Worm (Caenorhabditis elegans) whole organism, L2 larva: ENCODE measurements around the gene K10G9.2.

Experiments
- C34F6.9 ChIP-seq: fragments of 150-350 bp; optimal IDR thresholded peaks from 2 replicates; lab custom pipeline; 2014; ENCODE audit warnings: missing biosample characterization, missing genetic modification characterization
- F13H6.1 ChIP-seq: sonication (generic microtip); optimal IDR thresholded peaks from 2 replicates; lab custom pipeline; 2016; ENCODE audit warnings: missing genetic modification characterization, missing compliant biosample characterization
- R02D3.7 ChIP-seq: fragments of 150-350 bp; optimal IDR thresholded peaks from 2 replicates; lab custom pipeline; 2014; ENCODE audit warnings: missing biosample characterization, missing genetic modification characterization
- Y55F3AM.14 ChIP-seq: fragments of 200-800 bp; sonication (Bioruptor generic); optimal IDR thresholded peaks from 2 replicates; lab custom pipeline; 2018; ENCODE audit warnings: mild to moderate bottlenecking, missing genetic modification characterization, missing compliant biosample characterization
- ZK546.5 ChIP-seq: sonication (generic microtip); optimal IDR thresholded peaks from 2 replicates; lab custom pipeline; 2017; ENCODE audit warnings: missing biosample characterization, missing genetic modification characterization
- alr-1 ChIP-seq: fragments of 150-350 bp; optimal IDR thresholded peaks from 2 replicates; lab custom pipeline; 2014; ENCODE audit warnings: missing biosample characterization, missing genetic modification characterization
- aly-2 ChIP-seq: fragments of 150-350 bp; optimal IDR thresholded peaks from 2 replicates; lab custom pipeline; 2014; ENCODE audit warnings: missing biosample characterization, missing genetic modification characterization
- ama-1 ChIP-seq: fragments of 150-350 bp; optimal IDR thresholded peaks from 2 replicates; lab custom pipeline; 2018; ENCODE audit warnings: inconsistent platforms
- blmp-1 ChIP-seq: sonication (generic microtip); optimal IDR thresholded peaks from 2 replicates; lab custom pipeline; 2017; ENCODE audit warnings: missing genetic modification characterization, mild to moderate bottlenecking, missing compliant biosample characterization, antibody characterized with exemption, moderate library complexity; ENCODE audit not compliant: insufficient read depth
- ceh-16 ChIP-seq: fragments of 150-350 bp; optimal IDR thresholded peaks from 2 replicates; lab custom pipeline; 2014; ENCODE audit warnings: missing biosample characterization, missing genetic modification characterization
- ceh-82 ChIP-seq: fragments of 150-350 bp; optimal IDR thresholded peaks from 2 replicates; lab custom pipeline; 2014; ENCODE audit warnings: missing biosample characterization, missing genetic modification characterization
- crh-2 ChIP-seq: sonication (generic microtip); optimal IDR thresholded peaks from 2 replicates; lab custom pipeline; 2017; ENCODE audit warnings: missing biosample characterization, missing genetic modification characterization
- dmd-4 ChIP-seq: sonication (generic microtip); optimal IDR thresholded peaks from 2 replicates; lab custom pipeline; 2017; ENCODE audit warnings: missing biosample characterization, missing genetic modification characterization
- egl-27 ChIP-seq: sonication (generic microtip); optimal IDR thresholded peaks from 3 replicates; lab custom pipeline; 2017; ENCODE audit warnings: missing biosample characterization, missing genetic modification reagents, missing genetic modification characterization
- elt-1 ChIP-seq: fragments of 150-350 bp; optimal IDR thresholded peaks from 2 replicates; lab custom pipeline; 2014; ENCODE audit warnings: missing biosample characterization, missing genetic modification characterization
- elt-3 ChIP-seq: sonication (generic microtip); optimal IDR thresholded peaks from 2 replicates; lab custom pipeline; 2017; ENCODE audit warnings: missing biosample characterization, missing genetic modification characterization
- fos-1 ChIP-seq: fragments of 150-350 bp; optimal IDR thresholded peaks from 2 replicates; lab custom pipeline; 2014; ENCODE audit warnings: missing biosample characterization, missing genetic modification characterization
- gmeb-1 ChIP-seq: fragments of 150-350 bp; optimal IDR thresholded peaks from 2 replicates; lab custom pipeline; 2014; ENCODE audit warnings: missing biosample characterization, missing genetic modification characterization
- lin-11 ChIP-seq: fragments of 150-350 bp; sonication (generic microtip); optimal IDR thresholded peaks from 2 replicates; lab custom pipeline; 2014; ENCODE audit warnings: missing biosample characterization, missing genetic modification characterization, inconsistent platforms, mixed read lengths
- lin-13 ChIP-seq: fragments of 150-350 bp; optimal IDR thresholded peaks from 2 replicates; lab custom pipeline; 2014; ENCODE audit warnings: missing biosample characterization, missing genetic modification reagents, missing genetic modification characterization
- lin-39 ChIP-seq: fragments of 150-350 bp; optimal IDR thresholded peaks from 2 replicates; lab custom pipeline; 2014; ENCODE audit warnings: missing biosample characterization, missing genetic modification reagents, missing genetic modification characterization
- lsy-2 ChIP-seq, 2 experiments: fragments of 150-350 bp in 1 of 2; sonication (generic microtip) in 1 of 2; optimal IDR thresholded peaks; 2 replicates each; lab custom pipeline; 2014 to 2017; ENCODE audit warnings: missing biosample characterization in 2 of 2, missing genetic modification characterization in 2 of 2
- mab-5 ChIP-seq: fragments of 150-350 bp; optimal IDR thresholded peaks from 2 replicates; lab custom pipeline; 2014; ENCODE audit warnings: missing biosample characterization, missing genetic modification characterization
- mbf-1 ChIP-seq: sonication (generic microtip); optimal IDR thresholded peaks from 2 replicates; lab custom pipeline; 2017; ENCODE audit warnings: missing biosample characterization, missing genetic modification characterization
- mdl-1 ChIP-seq, 2 experiments: fragments of 150-350 bp in 1 of 2; sonication (generic microtip) in 1 of 2; optimal IDR thresholded peaks; 2 replicates each; lab custom pipeline; 2017; ENCODE audit warnings: missing biosample characterization in 2 of 2, missing genetic modification characterization in 2 of 2
- nhr-10 ChIP-seq: sonication (generic microtip); optimal IDR thresholded peaks from 2 replicates; lab custom pipeline; 2017; ENCODE audit warnings: missing biosample characterization, missing genetic modification characterization
- nhr-11 ChIP-seq: fragments of 150-350 bp; optimal IDR thresholded peaks from 2 replicates; lab custom pipeline; 2014; ENCODE audit warnings: missing biosample characterization, missing genetic modification characterization
- nhr-12 ChIP-seq: fragments of 150-350 bp; optimal IDR thresholded peaks from 2 replicates; lab custom pipeline; 2014; ENCODE audit warnings: missing biosample characterization, missing genetic modification characterization
- nhr-129 ChIP-seq: fragments of 150-350 bp; optimal IDR thresholded peaks from 2 replicates; lab custom pipeline; 2014; ENCODE audit warnings: missing biosample characterization, missing genetic modification characterization
- nhr-21 ChIP-seq: fragments of 150-350 bp; optimal IDR thresholded peaks from 2 replicates; lab custom pipeline; 2014; ENCODE audit warnings: missing biosample characterization, missing genetic modification characterization
- nhr-23 ChIP-seq: fragments of 150-350 bp; optimal IDR thresholded peaks from 2 replicates; lab custom pipeline; 2014; ENCODE audit warnings: missing biosample characterization, missing genetic modification reagents, missing genetic modification characterization
- nhr-237 ChIP-seq: fragments of 150-350 bp; optimal IDR thresholded peaks from 2 replicates; lab custom pipeline; 2014; ENCODE audit warnings: missing biosample characterization, missing genetic modification characterization
- nhr-25 ChIP-seq: fragments of 150-350 bp; sonication (generic microtip); optimal IDR thresholded peaks from 3 replicates; lab custom pipeline; 2014; ENCODE audit warnings: missing biosample characterization, missing genetic modification characterization
- nhr-6 ChIP-seq: fragments of 150-350 bp; optimal IDR thresholded peaks from 2 replicates; lab custom pipeline; 2014; ENCODE audit warnings: missing biosample characterization, missing genetic modification characterization
- nhr-77 ChIP-seq: fragments of 150-350 bp; optimal IDR thresholded peaks from 2 replicates; lab custom pipeline; 2014; ENCODE audit warnings: missing biosample characterization, missing genetic modification characterization
- peb-1 ChIP-seq: fragments of 150-350 bp; optimal IDR thresholded peaks from 2 replicates; lab custom pipeline; 2014; ENCODE audit warnings: missing biosample characterization, missing genetic modification characterization
- sem-4 ChIP-seq: fragments of 150-350 bp; optimal IDR thresholded peaks from 2 replicates; lab custom pipeline; 2014; ENCODE audit warnings: missing biosample characterization, missing genetic modification reagents, missing genetic modification characterization
- skn-1 ChIP-seq: sonication (generic microtip); optimal IDR thresholded peaks from 2 replicates; lab custom pipeline; 2017; ENCODE audit warnings: missing biosample characterization, missing genetic modification characterization
- sma-3 ChIP-seq: sonication (generic microtip); optimal IDR thresholded peaks from 2 replicates; lab custom pipeline; 2016; ENCODE audit warnings: missing genetic modification reagents, missing genetic modification characterization, missing compliant biosample characterization
- sma-9 ChIP-seq, 2 experiments: fragments of 150-350 bp in 1 of 2; sonication (generic microtip) in 1 of 2; optimal IDR thresholded peaks; 2 replicates each; lab custom pipeline; 2014 to 2016; ENCODE audit warnings: missing genetic modification characterization in 2 of 2, mild to moderate bottlenecking in 1 of 2, missing biosample characterization in 1 of 2, missing compliant biosample characterization in 1 of 2, missing genetic modification reagents in 1 of 2, moderate library complexity in 1 of 2
- snpc-4 ChIP-seq: fragments of 150-350 bp; optimal IDR thresholded peaks from 2 replicates; lab custom pipeline; 2014; ENCODE audit warnings: missing biosample characterization, missing genetic modification characterization
- unc-39 ChIP-seq: fragments of 150-350 bp; optimal IDR thresholded peaks from 2 replicates; lab custom pipeline; 2014; ENCODE audit warnings: missing biosample characterization, missing genetic modification characterization
- unc-55 ChIP-seq: fragments of 150-350 bp; sonication (generic microtip); optimal IDR thresholded peaks from 3 replicates; lab custom pipeline; 2014; ENCODE audit warnings: missing biosample characterization, missing genetic modification reagents, missing genetic modification characterization
- unc-62 ChIP-seq: fragments of 150-350 bp; optimal IDR thresholded peaks from 2 replicates; lab custom pipeline; 2014; ENCODE audit warnings: missing biosample characterization, missing genetic modification reagents, missing genetic modification characterization
- zag-1 ChIP-seq: fragments of 150-350 bp; optimal IDR thresholded peaks from 2 replicates; lab custom pipeline; 2014; ENCODE audit warnings: missing biosample characterization, missing genetic modification characterization
- ztf-1 ChIP-seq: fragments of 200-800 bp; sonication (Bioruptor generic); conservative IDR thresholded peaks from 2 replicates; pipeline ENCODE4 v1.3.6; 2022; ENCODE audit warnings: missing genetic modification characterization, missing compliant biosample characterization
- ztf-11 ChIP-seq: sonication (generic microtip); optimal IDR thresholded peaks from 2 replicates; lab custom pipeline; 2017; ENCODE audit warnings: missing biosample characterization, missing genetic modification characterization
- ztf-4 ChIP-seq: fragments of 150-350 bp; optimal IDR thresholded peaks from 2 replicates; lab custom pipeline; 2014; ENCODE audit warnings: missing biosample characterization, missing genetic modification characterization

Gene K10G9.2

ce11 chrIII:10332560-10332959 lies 46.8 kb downstream of the K10G9.2 start, which contains the start of gene T07C4.12:
Gene T07C4.12, minus strand, starts transcription at chrIII:10332660.
- TF ChIP-seq sma-3 (no peak), lin-39 (tag; lab: Kevin White, UChicago) (no peak), mab-5 (tag; lab: Kevin White, UChicago) (no peak), mbf-1 (tag; lab: Kevin White, UChicago) (no peak)

ce11 chrIII:10333961-10334542 lies 48.3 kb downstream of the K10G9.2 start, which contains the start of the genes jmjd-4 and mev-1:
Gene jmjd-4, minus strand, starts transcription at chrIII:10334018.
Gene mev-1, plus strand, starts transcription at chrIII:10334277.
- peak; percentile 90 for TF ChIP-seq gmeb-1 (tag; lab: Kevin White, UChicago)
- peak; percentile 77 for TF ChIP-seq nhr-21 (tag; lab: Kevin White, UChicago)
- TF ChIP-seq crh-2 (tag; lab: Kevin White, UChicago), result peak; percentile 87
- peak; percentile 82 for TF ChIP-seq sma-3
- peak; percentile 31 for TF ChIP-seq blmp-1 (tag; lab: Kevin White, UChicago)
- peak; percentile 78 for TF ChIP-seq lin-13
- TF ChIP-seq unc-55 (GFP tag; lab: Kevin White, UChicago), result peak; percentile 87
- TF ChIP-seq ZK546.5, result peak; percentile 36
- TF ChIP-seq mdl-1 (tag; optimal IDR thresholded peaks at IDR 0.05; lab: Kevin White, UChicago), result peak in 1 of 2 experiments; percentile 46
- TF ChIP-seq F13H6.1 (tag; lab: Kevin White, UChicago), result peak; percentile 84
- peak; percentile 39 for TF ChIP-seq zag-1 (tag; lab: Kevin White, UChicago)
- TF ChIP-seq nhr-11, result no peak
- TF ChIP-seq alr-1 (tag; lab: Kevin White, UChicago), result no peak
- peak; percentile 32 for TF ChIP-seq nhr-77 (tag; lab: Kevin White, UChicago)
- TF ChIP-seq nhr-237 (tag; lab: Kevin White, UChicago), result no peak
- peak; percentile 63 for TF ChIP-seq snpc-4
- TF ChIP-seq nhr-12, result no peak
- TF ChIP-seq lin-39 (tag; lab: Kevin White, UChicago), result no peak
- peak; percentile 52 for TF ChIP-seq nhr-10 (tag; lab: Kevin White, UChicago)
- TF ChIP-seq R02D3.7 (tag; lab: Kevin White, UChicago), result peak; percentile 49
- peak; percentile 89 to 94 for TF ChIP-seq lsy-2 (tag; optimal IDR thresholded peaks at IDR 0.05; lab: Kevin White, UChicago)
- no peak for TF ChIP-seq ceh-82 (tag; lab: Kevin White, UChicago)
- TF ChIP-seq lin-11, result peak; percentile 85
- peak; percentile 11 for TF ChIP-seq Y55F3AM.14 (GFP tag; lab: Kevin White, UChicago)
- TF ChIP-seq nhr-129, result peak; percentile 77
- no peak for TF ChIP-seq mbf-1 (tag; lab: Kevin White, UChicago)
- TF ChIP-seq dmd-4 (tag; lab: Kevin White, UChicago), result no peak
- TF ChIP-seq peb-1 (tag; lab: Kevin White, UChicago), result no peak
- no peak for TF ChIP-seq unc-62 (GFP tag; lab: Kevin White, UChicago)
- peak; percentile 95 for TF ChIP-seq C34F6.9 (tag; lab: Kevin White, UChicago)
- TF ChIP-seq sma-9 (GFP tag; optimal IDR thresholded peaks at IDR 0.05; lab: Kevin White, UChicago), result peak; percentile 79
- TF ChIP-seq sma-9 (tag; optimal IDR thresholded peaks at IDR 0.05; lab: Kevin White, UChicago), result no peak
- no peak for TF ChIP-seq ztf-11
- TF ChIP-seq unc-39 (tag; lab: Kevin White, UChicago), result no peak
- TF ChIP-seq ceh-16 (tag; lab: Kevin White, UChicago), result peak; percentile 19
- peak; percentile 24 for TF ChIP-seq nhr-6 (tag; lab: Kevin White, UChicago)
- peak; percentile 63 for TF ChIP-seq mab-5 (tag; lab: Kevin White, UChicago)
- peak; percentile 44 for TF ChIP-seq ztf-4 (tag; lab: Kevin White, UChicago)
- peak; percentile 33 for TF ChIP-seq aly-2 (tag; lab: Kevin White, UChicago)
- TF ChIP-seq nhr-23 (tag; lab: Kevin White, UChicago), result no peak
- TF ChIP-seq skn-1, result no peak
- peak; percentile 80 for TF ChIP-seq nhr-25 (tag; lab: Kevin White, UChicago)
- peak; percentile 19 for TF ChIP-seq sem-4
- TF ChIP-seq elt-1 (tag; lab: Kevin White, UChicago), result no peak
- TF ChIP-seq ama-1 (lab: Kevin White, UChicago), result no peak
- TF ChIP-seq elt-3 (tag; lab: Kevin White, UChicago), result no peak
- peak; percentile 77 for TF ChIP-seq egl-27 (tag; lab: Kevin White, UChicago)
- peak; percentile 91 for TF ChIP-seq fos-1
- TF ChIP-seq ztf-1 (GFP tag; lab: Robert Waterston, UW), result no peak
